Worm (Caenorhabditis elegans) whole organism, L1 larva: ENCODE results near the gene cutl-27.
A peak's percentile ranks its signal among the peaks of the same experiment; 100 is the strongest.

ENCODE experiments used
- C04F5.9 ChIP-seq: sonication (generic microtip); optimal IDR thresholded peaks from 2 replicates; lab custom pipeline; 2016; ENCODE audit warnings: missing genetic modification characterization, missing compliant biosample characterization
- C16A3.4 ChIP-seq: fragments of 150-350 bp; optimal IDR thresholded peaks from 2 replicates; lab custom pipeline; 2014; ENCODE audit warnings: missing biosample characterization, missing genetic modification characterization
- F16B12.6 ChIP-seq: fragments of 150-350 bp; optimal IDR thresholded peaks from 2 replicates; lab custom pipeline; 2014; ENCODE audit warnings: missing biosample characterization, missing genetic modification characterization
- alr-1 ChIP-seq: fragments of 200-800 bp; sonication (Bioruptor generic); optimal IDR thresholded peaks from 2 replicates; lab custom pipeline; 2018; ENCODE audit warnings: borderline replicate concordance, mild to moderate bottlenecking, missing genetic modification characterization, missing compliant biosample characterization
- ceh-63 ChIP-seq: fragments of 200-800 bp; sonication (Bioruptor generic); optimal IDR thresholded peaks from 2 replicates; lab custom pipeline; 2018; ENCODE audit warnings: mild to moderate bottlenecking, missing genetic modification characterization, missing compliant biosample characterization
- ceh-8 ChIP-seq: fragments of 200-800 bp; sonication (Bioruptor generic); optimal IDR thresholded peaks from 2 replicates; lab custom pipeline; 2018; ENCODE audit warnings: mild to moderate bottlenecking, missing genetic modification characterization, moderate library complexity, missing compliant biosample characterization
- ceh-82 ChIP-seq, 3 experiments: fragments of 150-350 bp in 1 of 3; sonication (generic microtip) in 2 of 3; optimal IDR thresholded peaks; 2 replicates each; lab custom pipeline; 2014 to 2017; ENCODE audit warnings: missing biosample characterization in 3 of 3, missing genetic modification characterization in 3 of 3
- ceh-90 ChIP-seq: sonication (generic microtip); optimal IDR thresholded peaks from 2 replicates; lab custom pipeline; 2016; ENCODE audit warnings: missing genetic modification characterization, missing compliant biosample characterization
- dpl-1 ChIP-seq, 3 experiments: fragments of 150-350 bp in 2 of 3; sonication (generic microtip) in 1 of 3; optimal IDR thresholded peaks; 2 replicates each; lab custom pipeline; 2014 to 2017; ENCODE audit warnings: missing biosample characterization in 3 of 3, missing genetic modification characterization in 3 of 3, missing genetic modification reagents in 3 of 3
- dsc-1 ChIP-seq: sonication (generic microtip); optimal IDR thresholded peaks from 2 replicates; lab custom pipeline; 2016; ENCODE audit warnings: mild to moderate bottlenecking, missing genetic modification characterization, missing compliant biosample characterization
- efl-3 ChIP-seq: fragments of 200-800 bp; sonication (Bioruptor generic); optimal IDR thresholded peaks from 2 replicates; lab custom pipeline; 2018; ENCODE audit warnings: mild to moderate bottlenecking, missing genetic modification characterization, missing compliant biosample characterization
- egl-13 ChIP-seq: sonication (generic microtip); optimal IDR thresholded peaks from 2 replicates; lab custom pipeline; 2016; ENCODE audit warnings: missing genotype, missing genetic modification reagents, missing genetic modification characterization, missing compliant biosample characterization
- egl-27 ChIP-seq, 2 experiments: fragments of 150-350 bp in 1 of 2; sonication (generic microtip); optimal IDR thresholded peaks; 3 replicates each; lab custom pipeline; 2017 to 2018; ENCODE audit warnings: missing biosample characterization in 2 of 2, missing genetic modification characterization in 2 of 2, missing genetic modification reagents in 2 of 2
- elt-2 ChIP-seq: sonication (generic microtip); optimal IDR thresholded peaks from 2 replicates; lab custom pipeline; 2016; ENCODE audit warnings: missing genetic modification characterization, mild to moderate bottlenecking, inconsistent platforms, missing compliant biosample characterization, missing genetic modification reagents
- elt-3 ChIP-seq, 6 experiments: fragments of 150-350 bp in 1 of 6; sonication (generic microtip); optimal IDR thresholded peaks; 2 replicates each; lab custom pipeline; 2017 to 2018; ENCODE audit warnings: missing biosample characterization in 6 of 6, missing genetic modification characterization in 6 of 6, inconsistent platforms in 1 of 6
- fkh-10 ChIP-seq: sonication (generic microtip); optimal IDR thresholded peaks from 2 replicates; lab custom pipeline; 2017; ENCODE audit warnings: missing biosample characterization, missing genetic modification reagents, missing genetic modification characterization
- fkh-8 ChIP-seq: sonication (generic microtip); optimal IDR thresholded peaks from 2 replicates; lab custom pipeline; 2016; ENCODE audit warnings: mild to moderate bottlenecking, missing genetic modification characterization, missing compliant biosample characterization
- fos-1 ChIP-seq: fragments of 150-350 bp; optimal IDR thresholded peaks from 2 replicates; lab custom pipeline; 2014; ENCODE audit warnings: missing biosample characterization, missing genetic modification characterization
- grh-1 ChIP-seq: fragments of 200-800 bp; sonication (Bioruptor generic); IDR thresholded peaks from 2 replicates; pipeline ENCODE4 v1.3.6; 2022; ENCODE audit warnings: missing genetic modification reagents, missing genetic modification characterization, missing compliant biosample characterization
- hpl-2 ChIP-seq: fragments of 150-350 bp; optimal IDR thresholded peaks from 2 replicates; lab custom pipeline; 2014; ENCODE audit warnings: missing biosample characterization, missing genetic modification reagents, missing genetic modification characterization
- irx-1 ChIP-seq: sonication (generic microtip); optimal IDR thresholded peaks from 2 replicates; lab custom pipeline; 2016; ENCODE audit warnings: missing genetic modification characterization, missing compliant biosample characterization
- isw-1 ChIP-seq: fragments of 200-800 bp; sonication (Bioruptor generic); IDR thresholded peaks from 2 replicates; pipeline ENCODE4 v1.3.6; 2022; ENCODE audit warnings: missing genetic modification characterization, missing compliant biosample characterization
- lin-13 ChIP-seq: fragments of 150-350 bp; optimal IDR thresholded peaks from 2 replicates; lab custom pipeline; 2014; ENCODE audit warnings: missing biosample characterization, missing genetic modification reagents, missing genetic modification characterization
- lin-14 ChIP-seq: fragments of 200-800 bp; sonication (Bioruptor generic); optimal IDR thresholded peaks from 2 replicates; lab custom pipeline; 2018; ENCODE audit warnings: mild to moderate bottlenecking, missing genetic modification characterization, moderate library complexity, missing compliant biosample characterization
- lin-15B ChIP-seq: fragments of 150-350 bp; sonication (generic microtip); optimal IDR thresholded peaks from 3 replicates; lab custom pipeline; 2014; ENCODE audit warnings: missing biosample characterization, missing genetic modification characterization
- lin-35 ChIP-seq, 2 experiments: fragments of 150-350 bp; optimal IDR thresholded peaks; 2 replicates each; lab custom pipeline; 2014; ENCODE audit warnings: missing biosample characterization in 2 of 2, missing genetic modification characterization in 2 of 2, missing genetic modification reagents in 2 of 2
- lir-3 ChIP-seq: sonication (generic microtip); optimal IDR thresholded peaks from 2 replicates; lab custom pipeline; 2016; ENCODE audit warnings: mild to moderate bottlenecking, missing genetic modification characterization, moderate library complexity, missing compliant biosample characterization; ENCODE audit not compliant: poor library complexity
- lsy-2 ChIP-seq, 2 experiments: fragments of 150-350 bp; optimal IDR thresholded peaks; 2 replicates each; lab custom pipeline; 2014; ENCODE audit warnings: missing biosample characterization in 2 of 2, missing genetic modification characterization in 2 of 2
- mdl-1 ChIP-seq, 2 experiments: fragments of 150-350 bp; optimal IDR thresholded peaks; 2 replicates each; lab custom pipeline; 2014 to 2017; ENCODE audit warnings: missing biosample characterization in 2 of 2, missing genetic modification characterization in 2 of 2, inconsistent platforms in 1 of 2
- nhr-12 ChIP-seq: sonication (generic microtip); optimal IDR thresholded peaks from 2 replicates; lab custom pipeline; 2017; ENCODE audit warnings: missing biosample characterization, missing genetic modification characterization
- nhr-19 ChIP-seq: fragments of 200-800 bp; sonication (Bioruptor generic); conservative IDR thresholded peaks from 2 replicates; pipeline ENCODE4 v1.3.6; 2022; ENCODE audit warnings: missing genetic modification characterization, missing compliant biosample characterization
- nhr-237 ChIP-seq: fragments of 150-350 bp; optimal IDR thresholded peaks from 2 replicates; lab custom pipeline; 2014; ENCODE audit warnings: missing biosample characterization, missing genetic modification characterization
- nhr-28 ChIP-seq: fragments of 150-350 bp; optimal IDR thresholded peaks from 2 replicates; lab custom pipeline; 2014; ENCODE audit warnings: missing biosample characterization, missing genetic modification characterization
- nhr-47 ChIP-seq: sonication (generic microtip); optimal IDR thresholded peaks from 2 replicates; lab custom pipeline; 2016; ENCODE audit warnings: mild to moderate bottlenecking, missing genetic modification characterization, moderate library complexity, missing compliant biosample characterization
- nhr-71 ChIP-seq: sonication (generic microtip); optimal IDR thresholded peaks from 2 replicates; lab custom pipeline; 2016; ENCODE audit warnings: mild to moderate bottlenecking, missing genetic modification characterization, moderate library complexity, missing compliant biosample characterization
- nhr-84 ChIP-seq: sonication (generic microtip); optimal IDR thresholded peaks from 2 replicates; lab custom pipeline; 2017; ENCODE audit warnings: missing biosample characterization, missing genetic modification characterization
- nhr-85 ChIP-seq: sonication (generic microtip); peaks from one replicate; lab custom pipeline; 2016; ENCODE audit warnings: missing genetic modification characterization, inconsistent platforms, missing compliant biosample characterization
- pag-3 ChIP-seq: sonication (generic microtip); optimal IDR thresholded peaks from 2 replicates; lab custom pipeline; 2017; ENCODE audit warnings: missing genetic modification characterization, mild to moderate bottlenecking, missing compliant biosample characterization, antibody characterized with exemption, borderline replicate concordance; ENCODE audit not compliant: insufficient read depth
- pax-3 ChIP-seq: fragments of 200-800 bp; sonication (Bioruptor generic); optimal IDR thresholded peaks from 2 replicates; lab custom pipeline; 2018; ENCODE audit warnings: mild to moderate bottlenecking, missing genetic modification characterization, moderate library complexity, missing compliant biosample characterization
- pqm-1 ChIP-seq: sonication (generic microtip); optimal IDR thresholded peaks from 3 replicates; lab custom pipeline; 2017; ENCODE audit warnings: missing biosample characterization, missing genetic modification characterization
- rnt-1 ChIP-seq: sonication (generic microtip); optimal IDR thresholded peaks from 2 replicates; lab custom pipeline; 2016; ENCODE audit warnings: mild to moderate bottlenecking, missing genetic modification characterization, moderate library complexity, missing compliant biosample characterization
- snpc-4 ChIP-seq: fragments of 150-350 bp; optimal IDR thresholded peaks from 2 replicates; lab custom pipeline; 2014; ENCODE audit warnings: missing biosample characterization, missing genetic modification characterization
- snu-23 ChIP-seq: sonication (generic microtip); optimal IDR thresholded peaks from 2 replicates; lab custom pipeline; 2016; ENCODE audit warnings: missing genetic modification characterization, missing compliant biosample characterization
- sox-4 ChIP-seq: sonication (generic microtip); optimal IDR thresholded peaks from 2 replicates; lab custom pipeline; 2016; ENCODE audit warnings: missing genetic modification characterization, missing compliant biosample characterization
- sptf-1 ChIP-seq: fragments of 150-350 bp; optimal IDR thresholded peaks from 2 replicates; lab custom pipeline; 2014; ENCODE audit warnings: missing biosample characterization, missing genetic modification characterization
- swsn-7 ChIP-seq: sonication (generic microtip); optimal IDR thresholded peaks from 2 replicates; lab custom pipeline; 2016; ENCODE audit warnings: missing genetic modification characterization, missing compliant biosample characterization
- unc-30 ChIP-seq: sonication (generic microtip); optimal IDR thresholded peaks from 2 replicates; lab custom pipeline; 2017; ENCODE audit warnings: missing biosample characterization, missing genetic modification characterization
- unc-62 ChIP-seq: fragments of 150-350 bp; optimal IDR thresholded peaks from 2 replicates; lab custom pipeline; 2014; ENCODE audit warnings: missing biosample characterization, missing genetic modification reagents, missing genetic modification characterization
- unc-86 ChIP-seq: sonication (generic microtip); optimal IDR thresholded peaks from 2 replicates; lab custom pipeline; 2016; ENCODE audit warnings: missing genetic modification characterization, missing compliant biosample characterization
- xbp-1 ChIP-seq: sonication (generic microtip); optimal IDR thresholded peaks from 2 replicates; lab custom pipeline; 2016; ENCODE audit warnings: missing genetic modification characterization, missing compliant biosample characterization
- zip-4 ChIP-seq: fragments of 200-800 bp; sonication (Bioruptor generic); optimal IDR thresholded peaks from 2 replicates; lab custom pipeline; 2018; ENCODE audit warnings: mild to moderate bottlenecking, missing genetic modification characterization, moderate library complexity, missing compliant biosample characterization

cutl-27 gene

ce11 chrIV:11855900-11856660 is 22.3 kb upstream of the cutl-27 start, which contains the start of gene ech-2 (continued):
- TF ChIP-seq unc-86 (tag; lab: Kevin White, UChicago) (no peak), snu-23 (GFP tag; lab: Kevin White, UChicago) (peak; percentile 12), unc-62 (GFP tag; lab: Kevin White, UChicago) (no peak), fkh-10 (GFP tag; lab: Kevin White, UChicago) (no peak), ceh-82 (tag; optimal IDR thresholded peaks at IDR 0.05; lab: Kevin White, UChicago) (peak in 1 of 3 experiments; percentile 20), xbp-1 (tag; lab: Kevin White, UChicago) (no peak), hpl-2 (GFP tag; lab: Kevin White, UChicago) (no peak), lin-15B (tag; lab: Kevin White, UChicago) (no peak), ceh-63 (no peak), isw-1 (no peak), C16A3.4 (tag; lab: Kevin White, UChicago) (peak; percentile 28), fos-1 (tag; lab: Kevin White, UChicago) (no peak), lsy-2 (tag; optimal IDR thresholded peaks at IDR 0.05; lab: Kevin White, UChicago) (peak; percentile 39 to 40), F16B12.6 (tag; lab: Kevin White, UChicago) (no peak), rnt-1 (tag; lab: Kevin White, UChicago) (no peak), dpl-1 (GFP tag; optimal IDR thresholded peaks at IDR 0.05; lab: Kevin White, UChicago) (peak; percentile 27 to 46 (median 33)), pqm-1 (tag; lab: Kevin White, UChicago) (no peak), sptf-1 (tag; lab: Kevin White, UChicago) (no peak), grh-1 (no peak), ceh-8 (GFP tag; lab: Kevin White, UChicago) (no peak), unc-30 (tag; lab: Kevin White, UChicago) (no peak), C04F5.9 (tag; lab: Kevin White, UChicago) (no peak), pax-3 (tag; lab: Kevin White, UChicago) (no peak), fkh-8 (no peak), sox-4 (tag; lab: Kevin White, UChicago) (no peak), lin-13 (GFP tag; lab: Kevin White, UChicago) (no peak), nhr-71 (tag; lab: Kevin White, UChicago) (peak; percentile 0), irx-1 (no peak), dsc-1 (tag; lab: Kevin White, UChicago) (no peak), ceh-90 (tag; lab: Kevin White, UChicago) (peak; percentile 7), elt-3 (tag; optimal IDR thresholded peaks at IDR 0.05; lab: Kevin White, UChicago) (peak in 1 of 6 experiments; percentile 20), nhr-47 (peak; percentile 31), swsn-7 (peak; percentile 9), snpc-4 (tag; lab: Kevin White, UChicago) (no peak), nhr-84 (tag; lab: Kevin White, UChicago) (no peak), lin-35 (GFP tag; optimal IDR thresholded peaks at IDR 0.05; lab: Kevin White, UChicago) (peak; percentile 17 to 48), lir-3 (tag; lab: Kevin White, UChicago) (no peak), nhr-19 (no peak), nhr-28 (tag; lab: Kevin White, UChicago) (no peak), zip-4 (GFP tag; lab: Kevin White, UChicago) (no peak), efl-3 (no peak), egl-27 (tag; optimal IDR thresholded peaks at IDR 0.05; lab: Kevin White, UChicago) (no peak), mdl-1 (tag; optimal IDR thresholded peaks at IDR 0.05; lab: Kevin White, UChicago) (no peak), pag-3 (tag; lab: Kevin White, UChicago) (no peak), nhr-85 (tag; lab: Kevin White, UChicago) (no peak), nhr-237 (no peak), lin-14 (GFP tag; lab: Kevin White, UChicago) (peak; percentile 1), alr-1 (tag; lab: Kevin White, UChicago) (no peak), nhr-12 (tag; lab: Kevin White, UChicago) (no peak), elt-2 (tag; lab: Kevin White, UChicago) (no peak), egl-13 (tag; lab: Kevin White, UChicago) (no peak)
